Fruit fly (Drosophila melanogaster): Measurements from ENCODE around the gene CG2258.

The CG2258 gene

dm6 chrX:8100026-8100825, 1.7 kb downstream of the CG2258 start (continued):
- TF ChIP-seq zfh1 (GFP tag; IDR thresholded peaks at IDR 0.05) (peak; percentile 85), row (GFP tag; IDR thresholded peaks at IDR 0.05) (peak; percentile 92), tup (GFP tag; optimal IDR thresholded peaks at IDR 0.05) (peak; percentile 35), CG6272 (GFP tag; IDR thresholded peaks at IDR 0.05) (peak; percentile 85), Ssrp (tag; optimal IDR thresholded peaks at IDR 0.05) (peak; percentile 53), hbn (GFP tag; IDR thresholded peaks at IDR 0.05; ENCODE audit: partially characterized antibody) (no peak), CG7839 (tag; optimal IDR thresholded peaks at IDR 0.05) (peak; percentile 90), CG2202 (tag; optimal IDR thresholded peaks at IDR 0.05) (peak; percentile 60), Dfd (GFP tag; optimal IDR thresholded peaks at IDR 0.05) (no peak), CG30020 (tag; optimal IDR thresholded peaks at IDR 0.05) (no peak), ash1 (GFP tag; optimal IDR thresholded peaks at IDR 0.05) (peak; percentile 2), CG9876 (GFP tag; optimal IDR thresholded peaks at IDR 0.05) (no peak), CG9727 (GFP tag; optimal IDR thresholded peaks at IDR 0.05) (peak; percentile 82), H15 (GFP tag; IDR thresholded peaks at IDR 0.05) (peak; percentile 81; the same call in 2 of the 3 replicates), HLH4C (GFP tag; IDR thresholded peaks at IDR 0.05; ENCODE audit: partially characterized antibody) (no peak), Ets97D (GFP tag; optimal IDR thresholded peaks at IDR 0.05) (peak; percentile 6), Hand (GFP tag; optimal IDR thresholded peaks at IDR 0.05) (peak; percentile 84), pzg (GFP tag; optimal IDR thresholded peaks at IDR 0.05) (no peak), Adf1 (GFP tag; IDR thresholded peaks at IDR 0.05) (peak; percentile 63), CG15601 (tag; optimal IDR thresholded peaks at IDR 0.05) (peak; percentile 77), tio (GFP tag; optimal IDR thresholded peaks at IDR 0.05) (peak; percentile 82), CG18599 (GFP tag; optimal IDR thresholded peaks at IDR 0.05) (peak; percentile 95), CG30431 (GFP tag; optimal IDR thresholded peaks at IDR 0.05) (peak; percentile 66), CG6254 (GFP tag; optimal IDR thresholded peaks at IDR 0.05) (peak; percentile 64), gsb (GFP tag; IDR thresholded peaks at IDR 0.05) (peak; percentile 78), CG6791 (GFP tag; IDR thresholded peaks at IDR 0.05; ENCODE audit: partially characterized antibody) (no peak), Hmx (GFP tag; optimal IDR thresholded peaks at IDR 0.05) (no peak), ab (GFP tag; optimal IDR thresholded peaks at IDR 0.05) (no peak), CG8388 (GFP tag; optimal IDR thresholded peaks at IDR 0.05) (peak; percentile 81), nmo (GFP tag; optimal IDR thresholded peaks at IDR 0.05) (peak; percentile 83), CG15269 (tag; optimal IDR thresholded peaks at IDR 0.05) (peak; percentile 87), CG15696 (tag; optimal IDR thresholded peaks at IDR 0.05) (peak; percentile 36), Doc3 (GFP tag; IDR thresholded peaks at IDR 0.05; ENCODE audit: partially characterized antibody) (no peak), sr (GFP tag; IDR thresholded peaks at IDR 0.05) (peak; percentile 72; the same call in 1 of the 3 replicates), Spps (tag; optimal IDR thresholded peaks at IDR 0.05) (peak; percentile 58), shn (GFP tag; optimal IDR thresholded peaks at IDR 0.05) (no peak), tgo (GFP tag; IDR thresholded peaks at IDR 0.05) (peak; percentile 86), CG10959 (GFP tag; IDR thresholded peaks at IDR 0.05) (peak; percentile 49; the same call in 1 of the 2 replicates), gsb-n (tag; optimal IDR thresholded peaks at IDR 0.05) (peak; percentile 69), lab (GFP tag; optimal IDR thresholded peaks at IDR 0.05) (peak; percentile 95), CG9437 (GFP tag; optimal IDR thresholded peaks at IDR 0.05) (peak; percentile 64), dpn (GFP tag; optimal IDR thresholded peaks at IDR 0.05) (peak; percentile 57 to 75), Rfx (GFP tag; IDR thresholded peaks at IDR 0.05) (peak; percentile 87), CG7357 (GFP tag; IDR thresholded peaks at IDR 0.05) (peak; percentile 77), E2f1 (GFP tag; IDR thresholded peaks at IDR 0.05) (peak; percentile 85), CG6175 (GFP tag; IDR thresholded peaks at IDR 0.05) (0 out of 3 replicates have a peak, but pooled peaks have one; percentile 64), Lim3 (GFP tag; IDR thresholded peaks at IDR 0.05) (no peak), Meics (GFP tag; optimal IDR thresholded peaks at IDR 0.05) (peak; percentile 88), ttk (GFP tag; IDR thresholded peaks at IDR 0.05) (peak; percentile 74)

Data from whole organism, embryonic.